Worm (Caenorhabditis elegans): Measurements from ENCODE around the gene epg-4.
A peak's percentile ranks its signal among the peaks of the same experiment; 100 is the strongest.

epg-4 gene

ce11 chrIII:7209721-7210120 is 27.8 kb downstream of the epg-4 start, which contains the start of gene R151.2:
TSS of gene R151.2 (plus strand) at chrIII:7209967.
- TF ChIP-seq egl-27 (tag; optimal IDR thresholded peaks at IDR 0.05), result no peak
- TF ChIP-seq ceh-82 (tag; optimal IDR thresholded peaks at IDR 0.05), result no peak
- no peak for TF ChIP-seq pax-3 (tag; optimal IDR thresholded peaks at IDR 0.05)
- no peak for TF ChIP-seq sox-4 (tag; optimal IDR thresholded peaks at IDR 0.05)
- no peak for TF ChIP-seq unc-130 (tag; optimal IDR thresholded peaks at IDR 0.05)
- TF ChIP-seq efl-1 (optimal IDR thresholded peaks at IDR 0.05), result no peak
- TF ChIP-seq efl-1 (GFP tag; optimal IDR thresholded peaks at IDR 0.05 in 1 of 2), result peak in 1 of 2 experiments; percentile 91
- TF ChIP-seq ceh-8 (GFP tag; optimal IDR thresholded peaks at IDR 0.05), result no peak
- peak in 1 of 2 experiments; percentile 50 for TF ChIP-seq lsy-2 (tag; optimal IDR thresholded peaks at IDR 0.05)
- no peak for TF ChIP-seq unc-62 (GFP tag; optimal IDR thresholded peaks at IDR 0.05)
- TF ChIP-seq rnt-1 (tag; optimal IDR thresholded peaks at IDR 0.05), result no peak
- no peak for TF ChIP-seq snpc-4 (tag; optimal IDR thresholded peaks at IDR 0.05)
- TF ChIP-seq blmp-1 (tag; optimal IDR thresholded peaks at IDR 0.05), result no peak

ce11 chrIII:7210486-7210885 is 28.5 kb downstream of the epg-4 start:
- no peak for TF ChIP-seq mdl-1 (tag; optimal IDR thresholded peaks at IDR 0.05)
- TF ChIP-seq ets-5 (GFP tag; IDR thresholded peaks at IDR 0.05), result no peak
- peak; percentile 0 for TF ChIP-seq lin-14 (GFP tag; optimal IDR thresholded peaks at IDR 0.05)

- TF ChIP-seq nhr-76 (tag; optimal IDR thresholded peaks at IDR 0.05) (no peak), elt-3 (tag; optimal IDR thresholded peaks at IDR 0.05) (peak in 1 of 6 experiments; percentile 28), unc-86 (tag; optimal IDR thresholded peaks at IDR 0.05) (no peak), F16B12.6 (tag; optimal IDR thresholded peaks at IDR 0.05) (no peak), lin-35 (GFP tag; optimal IDR thresholded peaks at IDR 0.05) (peak in 1 of 2 experiments; percentile 14), mdl-1 (tag; optimal IDR thresholded peaks at IDR 0.05) (no peak), nhr-19 (GFP tag; conservative IDR thresholded peaks at IDR 0.05) (0 out of 2 replicates have a peak, but pooled peaks have one; percentile 9), unc-98 (GFP tag; IDR thresholded peaks at IDR 0.05) (no peak), pag-3 (tag; optimal IDR thresholded peaks at IDR 0.05; ENCODE audit: borderline replicate concordance, insufficient read depth) (no peak), lin-39 (tag; optimal IDR thresholded peaks at IDR 0.05) (no peak), ztf-11 (tag; optimal IDR thresholded peaks at IDR 0.05) (no peak), lin-14 (GFP tag; optimal IDR thresholded peaks at IDR 0.05) (peak; percentile 46), elt-2 (tag; optimal IDR thresholded peaks at IDR 0.05) (peak; percentile 49), alr-1 (tag; optimal IDR thresholded peaks at IDR 0.05; ENCODE audit: borderline replicate concordance) (no peak), ama-1 (optimal IDR thresholded peaks at IDR 0.05) (no peak), blmp-1 (tag; optimal IDR thresholded peaks at IDR 0.05) (peak; percentile 94), efl-3 (GFP tag; optimal IDR thresholded peaks at IDR 0.05) (no peak), nhr-20 (tag; optimal IDR thresholded peaks at IDR 0.05) (peak; percentile 2)
Observed at ce11 chrIII:7212028-7212427, 30.1 kb downstream of the epg-4 start.

- TF ChIP-seq skn-1 (tag; optimal IDR thresholded peaks at IDR 0.05) (no peak), mep-1 (tag; optimal IDR thresholded peaks at IDR 0.05) (no peak), nhr-19 (GFP tag; conservative IDR thresholded peaks at IDR 0.05) (0 out of 2 replicates have a peak, but pooled peaks have one; percentile 6), grh-1 (GFP tag; IDR thresholded peaks at IDR 0.05) (no peak), nhr-71 (tag; optimal IDR thresholded peaks at IDR 0.05) (peak; percentile 49), ceh-63 (GFP tag; optimal IDR thresholded peaks at IDR 0.05) (no peak), efl-3 (GFP tag; optimal IDR thresholded peaks at IDR 0.05) (no peak), ceh-82 (tag; optimal IDR thresholded peaks at IDR 0.05) (no peak), sox-4 (tag; optimal IDR thresholded peaks at IDR 0.05) (no peak), nhr-84 (tag; optimal IDR thresholded peaks at IDR 0.05) (no peak), zag-1 (tag; optimal IDR thresholded peaks at IDR 0.05) (no peak), hlh-4 (tag; optimal IDR thresholded peaks at IDR 0.05) (no peak), lin-14 (GFP tag; optimal IDR thresholded peaks at IDR 0.05) (peak; percentile 62), efl-1 (optimal IDR thresholded peaks at IDR 0.05) (no peak), efl-1 (GFP tag; optimal IDR thresholded peaks at IDR 0.05 in 1 of 2) (peak in 1 of 2 experiments; percentile 44), ama-1 (optimal IDR thresholded peaks at IDR 0.05) (no peak), nhr-12 (tag; optimal IDR thresholded peaks at IDR 0.05) (no peak), sup-37 (GFP tag; optimal IDR thresholded peaks at IDR 0.05) (no peak), unc-130 (tag; optimal IDR thresholded peaks at IDR 0.05) (no peak), alr-1 (tag; optimal IDR thresholded peaks at IDR 0.05; ENCODE audit: borderline replicate concordance) (no peak), lin-15B (tag; optimal IDR thresholded peaks at IDR 0.05) (no peak), rnt-1 (tag; optimal IDR thresholded peaks at IDR 0.05) (peak; percentile 63), vab-15 (tag; optimal IDR thresholded peaks at IDR 0.05) (no peak), ceh-8 (GFP tag; optimal IDR thresholded peaks at IDR 0.05) (no peak), pqm-1 (tag; optimal IDR thresholded peaks at IDR 0.05) (no peak), pax-3 (tag; optimal IDR thresholded peaks at IDR 0.05) (no peak), lsy-2 (tag; optimal IDR thresholded peaks at IDR 0.05) (peak in 1 of 2 experiments; percentile 41), Y116A8C.19 (tag; optimal IDR thresholded peaks at IDR 0.05; ENCODE audit: borderline replicate concordance) (no peak), ets-5 (GFP tag; IDR thresholded peaks at IDR 0.05) (no peak)
Observed at ce11 chrIII:7215532-7215931, 33.6 kb downstream of the epg-4 start.
